Fruit fly (Drosophila melanogaster) whole organism, wandering third instar larva: ENCODE measurements around the gene Alg10.

Experiments used
- Dfd ChIP-seq: fragments of >200 bp; optimal IDR thresholded peaks from 2 replicates; lab custom pipeline; 2017; ENCODE audit warnings: missing biosample characterization, missing genetic modification characterization
- Hnf4 ChIP-seq: fragments of 200-800 bp; sonication (Bioruptor generic); optimal IDR thresholded peaks from 2 replicates; lab custom pipeline; 2016; ENCODE audit warnings: missing biosample characterization, mild to moderate bottlenecking, missing genetic modification characterization
- Mio ChIP-seq: sonication (Bioruptor generic); optimal IDR thresholded peaks from 2 replicates; lab custom pipeline; 2016; ENCODE audit warnings: missing biosample characterization, missing genetic modification characterization
- dmrt93B ChIP-seq: fragments of 200-800 bp; sonication (Bioruptor generic); optimal IDR thresholded peaks from 2 replicates; lab custom pipeline; 2018; ENCODE audit warnings: missing biosample characterization, mild to moderate bottlenecking, missing genetic modification characterization
- dsf ChIP-seq: sonication (Bioruptor generic); optimal IDR thresholded peaks from 2 replicates; lab custom pipeline; 2016; ENCODE audit warnings: missing biosample characterization, missing genetic modification characterization, borderline replicate concordance
- ey ChIP-seq: fragments of 200-800 bp; sonication (Bioruptor generic); optimal IDR thresholded peaks from 2 replicates; lab custom pipeline; 2016; ENCODE audit warnings: missing biosample characterization, missing genetic modification characterization
- psq ChIP-seq: fragments of 200-800 bp; sonication (Bioruptor generic); optimal IDR thresholded peaks from 3 replicates; lab custom pipeline; 2017; ENCODE audit warnings: missing biosample characterization, mild to moderate bottlenecking, missing genetic modification characterization, moderate library complexity
- usp ChIP-seq: fragments of >200 bp; optimal IDR thresholded peaks from 2 replicates; lab custom pipeline; 2017; ENCODE audit warnings: missing biosample characterization, missing genetic modification characterization

DNA sequence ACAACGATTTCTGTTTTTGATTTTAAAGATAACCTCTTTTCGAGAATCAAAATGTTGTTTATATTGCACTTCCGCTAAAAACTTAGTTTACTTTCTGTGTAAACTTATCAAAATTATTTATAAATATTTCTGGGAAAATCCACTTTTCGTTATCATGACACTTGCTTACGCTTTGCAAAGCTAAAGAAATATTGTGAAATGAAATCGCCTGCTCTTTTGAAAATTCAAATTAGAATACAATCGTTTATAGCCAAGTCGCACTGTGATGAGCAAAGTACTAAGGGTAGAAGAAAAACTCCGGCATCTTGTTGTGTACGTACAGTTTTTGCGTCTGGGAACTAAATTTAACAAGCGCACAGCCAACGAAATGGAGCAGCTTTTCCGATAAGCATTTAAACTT is 40.3 kb upstream of the Alg10 start:
- TF ChIP-seq Mio (GFP tag; lab: Kevin White, UChicago) (no peak), Dfd (GFP tag; lab: Kevin White, UChicago) (no peak), dsf (GFP tag; lab: Kevin White, UChicago) (no peak), psq (GFP tag; lab: Kevin White, UChicago) (no peak), usp (GFP tag; lab: Kevin White, UChicago) (no peak), Hnf4 (GFP tag; lab: Kevin White, UChicago) (no peak), dmrt93B (GFP tag; lab: Kevin White, UChicago) (no peak), ey (GFP tag; lab: Kevin White, UChicago) (no peak)
